Fruit fly (Drosophila melanogaster): Measurements from ENCODE around the gene FER.

dm6 chr3R:9350561-9351379 lies 43.6 kb downstream of the FER start:
- TF ChIP-seq CG9948 (tag; optimal IDR thresholded peaks at IDR 0.05), result no peak
- no peak for TF ChIP-seq CG8301 (tag; optimal IDR thresholded peaks at IDR 0.05)

All from whole organism, pupa.